Worm (Caenorhabditis elegans) whole organism, early embryonic: ENCODE measurements around the gene bbln-1.

Experiments
- B0310.2 ChIP-seq: sonication (generic microtip); optimal IDR thresholded peaks from 2 replicates; lab custom pipeline; 2016; ENCODE audit warnings: mild to moderate bottlenecking, missing genetic modification characterization, missing compliant biosample characterization
- F13C5.2 ChIP-seq: sonication (generic microtip); optimal IDR thresholded peaks from 2 replicates; lab custom pipeline; 2017; ENCODE audit warnings: mild to moderate bottlenecking, missing genetic modification characterization, inconsistent platforms, missing compliant biosample characterization
- aly-1 ChIP-seq: sonication (generic microtip); optimal IDR thresholded peaks from 2 replicates; lab custom pipeline; 2016; ENCODE audit warnings: missing genetic modification characterization, missing compliant biosample characterization
- ama-1 ChIP-seq: fragments of 150-350 bp; optimal IDR thresholded peaks from 2 replicates; lab custom pipeline; 2014
- ceh-36 ChIP-seq: sonication (generic microtip); optimal IDR thresholded peaks from 2 replicates; lab custom pipeline; 2016; ENCODE audit warnings: missing genetic modification characterization, inconsistent platforms, missing compliant biosample characterization
- ets-7 ChIP-seq: sonication (generic microtip); optimal IDR thresholded peaks from 2 replicates; lab custom pipeline; 2016; ENCODE audit warnings: missing genotype, missing genetic modification characterization, missing compliant biosample characterization
- flt-1 ChIP-seq: fragments of 200-800 bp; sonication (Bioruptor generic); IDR thresholded peaks from 2 replicates; pipeline ENCODE4 v1.3.6; 2022; ENCODE audit warnings: missing genetic modification characterization, missing compliant biosample characterization
- hmbx-1 ChIP-seq: sonication (generic microtip); optimal IDR thresholded peaks from 2 replicates; lab custom pipeline; 2016; ENCODE audit warnings: mild to moderate bottlenecking, missing genetic modification characterization, missing compliant biosample characterization
- hnd-1 ChIP-seq: sonication (generic microtip); optimal IDR thresholded peaks from 2 replicates; lab custom pipeline; 2016; ENCODE audit warnings: missing genetic modification characterization, missing compliant biosample characterization
- pes-1 ChIP-seq: fragments of 200-800 bp; sonication (Bioruptor generic); IDR thresholded peaks from 2 replicates; pipeline ENCODE4 v1.3.6; 2022; ENCODE audit warnings: missing genetic modification reagents, missing genetic modification characterization, missing compliant biosample characterization
- sea-1 ChIP-seq: fragments of 200-800 bp; sonication (Bioruptor generic); conservative IDR thresholded peaks from 2 replicates; pipeline ENCODE4 v1.3.6; 2022; ENCODE audit warnings: missing genetic modification characterization, missing compliant biosample characterization
- tbx-11 ChIP-seq: fragments of 200-800 bp; sonication (Bioruptor generic); IDR thresholded peaks from 2 replicates; pipeline ENCODE4 v1.3.6; 2022; ENCODE audit warnings: missing genetic modification characterization, missing compliant biosample characterization
- tra-4 ChIP-seq: sonication (generic microtip); optimal IDR thresholded peaks from 2 replicates; lab custom pipeline; 2017; ENCODE audit warnings: missing genetic modification characterization, missing compliant biosample characterization

ce11 chrX:3153133-3153532 is 872 bp upstream of the bbln-1 start:
- TF ChIP-seq hnd-1 (tag; lab: Kevin White, UChicago) = no peak
- no peak for TF ChIP-seq ama-1 (lab: Kevin White, UChicago)
- TF ChIP-seq ceh-36 (tag; lab: Kevin White, UChicago) = no peak
- no peak for TF ChIP-seq hmbx-1
- TF ChIP-seq F13C5.2 (tag; lab: Kevin White, UChicago) = no peak
- no peak for TF ChIP-seq flt-1 (GFP tag; lab: Robert Waterston, UW)
- TF ChIP-seq aly-1 = no peak
- no peak for TF ChIP-seq ets-7
- TF ChIP-seq sea-1 (GFP tag; lab: Robert Waterston, UW) = no peak
- no peak for TF ChIP-seq pes-1 (GFP tag; lab: Robert Waterston, UW)
- no peak for TF ChIP-seq B0310.2
- TF ChIP-seq tra-4 = no peak
- TF ChIP-seq tbx-11 (GFP tag; lab: Robert Waterston, UW) = no peak
